Worm (Caenorhabditis elegans) whole organism, L4 larva: ENCODE measurements around the gene sfxn-1.2.

Experiments
- F10B5.3 ChIP-seq: sonication (generic microtip); optimal IDR thresholded peaks from 2 replicates; lab custom pipeline; 2016; ENCODE audit warnings: mild to moderate bottlenecking, missing genetic modification characterization, missing compliant biosample characterization
- R02D3.7 ChIP-seq: fragments of 150-350 bp; sonication (generic microtip); optimal IDR thresholded peaks from 3 replicates; lab custom pipeline; 2014; ENCODE audit warnings: missing biosample characterization, missing genetic modification characterization
- T20F7.1 ChIP-seq: fragments of 200-800 bp; sonication (Bioruptor generic); optimal IDR thresholded peaks from 2 replicates; lab custom pipeline; 2018; ENCODE audit warnings: mild to moderate bottlenecking, missing genetic modification characterization, missing compliant biosample characterization
- aha-1 ChIP-seq: fragments of 150-350 bp; peaks from one replicate; lab custom pipeline; 2014; ENCODE audit warnings: missing biosample characterization, missing genetic modification characterization
- arid-1 ChIP-seq: fragments of 200-800 bp; sonication (Bioruptor generic); conservative IDR thresholded peaks from 2 replicates; pipeline ENCODE4 v1.3.6; 2022; ENCODE audit warnings: missing genetic modification reagents, missing genetic modification characterization, missing compliant biosample characterization
- ceh-20 ChIP-seq: fragments of 200-800 bp; sonication (Bioruptor generic); IDR thresholded peaks from 2 replicates; pipeline ENCODE4 v1.3.6; 2022; ENCODE audit warnings: missing genetic modification reagents, missing genetic modification characterization, missing compliant biosample characterization
- ceh-28 ChIP-seq: fragments of 150-350 bp; optimal IDR thresholded peaks from 2 replicates; lab custom pipeline; 2014; ENCODE audit warnings: missing biosample characterization, missing genetic modification reagents, missing genetic modification characterization
- ces-1 ChIP-seq: fragments of 150-350 bp; sonication (generic microtip); optimal IDR thresholded peaks from 4 replicates; lab custom pipeline; 2014; ENCODE audit warnings: missing biosample characterization, missing genetic modification reagents, missing genetic modification characterization
- daf-12 ChIP-seq: fragments of 150-350 bp; optimal IDR thresholded peaks from 2 replicates; lab custom pipeline; 2014; ENCODE audit warnings: missing biosample characterization, missing genetic modification reagents, missing genetic modification characterization
- daf-19 ChIP-seq: fragments of 200-800 bp; sonication (Bioruptor generic); conservative IDR thresholded peaks from 2 replicates; pipeline ENCODE4 v1.3.6; 2022; ENCODE audit warnings: missing genetic modification characterization, missing compliant biosample characterization
- dmd-8 ChIP-seq: fragments of 200-800 bp; sonication (Bioruptor generic); IDR thresholded peaks from 2 replicates; pipeline ENCODE4 v1.3.6; 2022; ENCODE audit warnings: missing genetic modification characterization, missing compliant biosample characterization
- dmd-9 ChIP-seq: fragments of 200-800 bp; sonication (Bioruptor generic); IDR thresholded peaks from 2 replicates; pipeline ENCODE4 v1.3.6; 2022; ENCODE audit warnings: missing genetic modification reagents, missing genetic modification characterization, missing compliant biosample characterization
- dpl-1 ChIP-seq: fragments of 150-350 bp; optimal IDR thresholded peaks from 2 replicates; lab custom pipeline; 2014; ENCODE audit warnings: missing biosample characterization, missing genetic modification reagents, missing genetic modification characterization
- fos-1 ChIP-seq: fragments of 150-350 bp; optimal IDR thresholded peaks from 2 replicates; lab custom pipeline; 2014; ENCODE audit warnings: missing biosample characterization, missing genetic modification characterization
- gei-8 ChIP-seq: fragments of 200-800 bp; sonication (Bioruptor generic); optimal IDR thresholded peaks from 2 replicates; lab custom pipeline; 2018; ENCODE audit warnings: mild to moderate bottlenecking, missing genetic modification characterization, missing compliant biosample characterization
- hlh-11 ChIP-seq: fragments of 200-800 bp; sonication (Bioruptor generic); optimal IDR thresholded peaks from 2 replicates; lab custom pipeline; 2018; ENCODE audit warnings: mild to moderate bottlenecking, missing genetic modification characterization, missing compliant biosample characterization
- lim-7 ChIP-seq: fragments of 200-800 bp; sonication (Bioruptor generic); IDR thresholded peaks from 2 replicates; pipeline ENCODE4 v1.3.6; 2022; ENCODE audit warnings: missing genetic modification characterization, missing compliant biosample characterization
- lin-13 ChIP-seq: fragments of 150-350 bp; optimal IDR thresholded peaks from 2 replicates; lab custom pipeline; 2014; ENCODE audit warnings: missing biosample characterization, missing genetic modification reagents, missing genetic modification characterization
- mdl-1 ChIP-seq, 2 experiments: fragments of 150-350 bp in 1 of 2; sonication (generic microtip) in 1 of 2; optimal IDR thresholded peaks; 2 replicates each; lab custom pipeline; 2014 to 2017; ENCODE audit warnings: missing biosample characterization in 2 of 2, missing genetic modification characterization in 2 of 2
- mdt-29 ChIP-seq: fragments of 200-800 bp; sonication (Bioruptor generic); IDR thresholded peaks from 2 replicates; pipeline ENCODE4 v1.3.6; 2022; ENCODE audit warnings: missing genetic modification reagents, missing genetic modification characterization, missing compliant biosample characterization
- mep-1 ChIP-seq: fragments of 150-350 bp; sonication (generic microtip); optimal IDR thresholded peaks from 3 replicates; lab custom pipeline; 2014; ENCODE audit warnings: missing biosample characterization, missing genetic modification characterization
- mes-2 ChIP-seq: sonication (generic microtip); optimal IDR thresholded peaks from 2 replicates; lab custom pipeline; 2016; ENCODE audit warnings: missing genotype, mild to moderate bottlenecking, missing genetic modification characterization, missing compliant biosample characterization; ENCODE audit not compliant: poor library complexity, severe bottlenecking
- mxl-3 ChIP-seq: fragments of 200-800 bp; sonication (Bioruptor generic); optimal IDR thresholded peaks from 2 replicates; lab custom pipeline; 2018; ENCODE audit warnings: mild to moderate bottlenecking, missing genetic modification characterization, missing compliant biosample characterization
- nhr-10 ChIP-seq: fragments of 150-350 bp; optimal IDR thresholded peaks from 2 replicates; lab custom pipeline; 2014; ENCODE audit warnings: missing biosample characterization, missing genetic modification characterization
- nhr-11 ChIP-seq: fragments of 150-350 bp; optimal IDR thresholded peaks from 2 replicates; lab custom pipeline; 2014; ENCODE audit warnings: missing biosample characterization, missing genetic modification characterization
- nhr-28 ChIP-seq: fragments of 150-350 bp; optimal IDR thresholded peaks from 2 replicates; lab custom pipeline; 2014; ENCODE audit warnings: missing biosample characterization, missing genetic modification characterization
- nhr-42 ChIP-seq: fragments of 200-800 bp; sonication (Bioruptor generic); IDR thresholded peaks from 2 replicates; pipeline ENCODE4 v1.3.6; 2022; ENCODE audit warnings: missing genetic modification characterization, missing compliant biosample characterization
- nhr-77 ChIP-seq: fragments of 150-350 bp; optimal IDR thresholded peaks from 2 replicates; lab custom pipeline; 2014; ENCODE audit warnings: missing biosample characterization, missing genetic modification characterization
- set-16 ChIP-seq: fragments of 200-800 bp; sonication (Bioruptor generic); IDR thresholded peaks from 2 replicates; pipeline ENCODE4 v1.3.6; 2022; ENCODE audit warnings: missing genetic modification reagents, missing genetic modification characterization, missing compliant biosample characterization
- snpc-1.2 ChIP-seq: fragments of 200-800 bp; sonication (Bioruptor generic); IDR thresholded peaks from 2 replicates; pipeline ENCODE4 v1.3.6; 2022; ENCODE audit warnings: missing genetic modification reagents, missing genetic modification characterization, missing compliant biosample characterization
- unc-62 ChIP-seq, 3 experiments: fragments of 150-350 bp in 1 of 3; sonication (generic microtip); optimal IDR thresholded peaks in 2 of 3; peaks in 1 of 3; 1 replicate in 1 of 3; 2 replicates in 2 of 3; lab custom pipeline; 2014 to 2017; ENCODE audit warnings: missing biosample characterization in 3 of 3, missing genetic modification characterization in 3 of 3, missing genetic modification reagents in 3 of 3, missing genotype in 1 of 3
- zfp-2 ChIP-seq: sonication (generic microtip); optimal IDR thresholded peaks from 2 replicates; lab custom pipeline; 2016; ENCODE audit warnings: mild to moderate bottlenecking, missing genetic modification characterization, missing compliant biosample characterization
- ztf-7 ChIP-seq: fragments of 150-350 bp; optimal IDR thresholded peaks from 2 replicates; lab custom pipeline; 2014; ENCODE audit warnings: missing biosample characterization, missing genetic modification characterization

Gene sfxn-1.2

DNA sequence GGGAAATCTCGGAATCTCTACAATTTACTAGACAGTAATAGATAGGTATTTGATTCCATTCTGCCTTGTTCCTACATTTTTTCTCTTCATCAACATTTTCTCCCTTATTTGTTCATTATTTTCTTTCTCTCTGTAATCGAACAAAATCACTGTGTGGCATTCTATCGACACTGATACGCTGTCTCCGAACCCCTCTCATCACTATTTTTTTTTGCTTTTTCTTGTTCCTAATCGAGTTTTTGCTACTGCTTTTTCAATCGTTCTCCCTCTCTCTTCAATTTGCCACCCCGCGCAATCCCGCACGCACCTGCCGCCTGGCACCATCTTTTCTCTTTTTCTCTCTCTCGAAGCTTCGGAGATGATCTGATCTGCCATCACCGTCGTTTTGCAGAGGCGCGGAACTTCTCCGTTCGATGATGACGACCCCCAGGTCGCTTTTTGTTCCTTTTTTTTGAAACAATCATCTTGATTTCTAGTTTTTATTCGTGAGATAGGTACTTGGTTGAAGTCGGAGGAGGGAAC lies 14.5 kb downstream of the sfxn-1.2 start:
- TF ChIP-seq mes-2 (tag; lab: Kevin White, UChicago) (peak; percentile 24), ztf-7 (tag; lab: Kevin White, UChicago) (no peak), dmd-8 (GFP tag; lab: Robert Waterston, UW) (0 out of 2 replicates have a peak, but pooled peaks have one; percentile 12), mxl-3 (peak; percentile 22), lim-7 (no peak), nhr-10 (tag; lab: Kevin White, UChicago) (peak; percentile 43), aha-1 (tag; lab: Kevin White, UChicago) (peak; percentile 84), hlh-11 (tag; lab: Kevin White, UChicago) (peak; percentile 9), nhr-28 (tag; lab: Kevin White, UChicago) (peak; percentile 11), unc-62 (GFP tag; optimal IDR thresholded peaks at IDR 0.05 in 1 of 2; lab: Kevin White, UChicago) (peak in 1 of 2 experiments; percentile 94), unc-62 (tag; optimal IDR thresholded peaks at IDR 0.05; lab: Kevin White, UChicago) (no peak), mep-1 (tag; lab: Kevin White, UChicago) (peak; percentile 24), mdl-1 (tag; optimal IDR thresholded peaks at IDR 0.05; lab: Kevin White, UChicago) (peak in 1 of 2 experiments; percentile 41), zfp-2 (tag; lab: Kevin White, UChicago) (no peak), lin-13 (GFP tag; lab: Kevin White, UChicago) (no peak), ceh-28 (tag; lab: Kevin White, UChicago) (no peak), dmd-9 (GFP tag; lab: Robert Waterston, UW) (no peak), set-16 (GFP tag; lab: Robert Waterston, UW) (peak; percentile 48; the same call in 1 of the 2 replicates)

DNA sequence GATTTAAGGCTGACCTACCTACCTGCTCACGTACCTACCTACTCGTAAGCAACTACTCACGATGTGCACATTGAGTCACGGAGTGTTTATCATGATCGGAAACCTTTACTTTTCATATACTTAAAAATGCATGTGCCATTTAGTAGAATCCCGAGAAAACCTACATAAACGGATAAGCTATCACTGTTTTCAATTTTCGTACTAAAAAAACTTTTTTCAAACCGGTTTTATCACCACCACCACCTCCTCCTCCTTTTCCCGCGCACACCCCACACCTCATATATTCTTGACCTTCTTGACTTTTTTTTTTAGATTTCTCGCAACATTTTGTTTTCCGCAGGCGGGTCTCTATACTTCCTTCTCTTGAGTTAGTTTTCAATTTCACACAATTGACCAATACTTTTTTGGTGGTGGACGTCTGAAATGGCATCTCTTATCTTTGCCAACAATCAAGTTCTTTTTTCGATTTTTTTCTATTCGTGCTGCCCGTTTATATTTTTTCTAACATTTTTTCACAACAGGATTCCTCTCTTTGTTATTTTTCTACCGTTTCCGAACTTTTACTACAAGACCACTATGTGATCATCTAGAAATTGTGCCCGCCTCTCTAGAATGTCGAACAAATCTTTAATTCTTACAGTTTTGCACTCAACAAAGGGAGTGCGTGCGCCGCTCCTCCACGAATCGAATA lies 16.9 kb downstream of the sfxn-1.2 start, which contains the start of gene srap-1:
srap-1 (plus strand) TSS at position 641 of the 691 bp plus-strand sequence.
- TF ChIP-seq mdt-29 (GFP tag; lab: Robert Waterston, UW) (no peak), gei-8 (GFP tag; lab: Kevin White, UChicago) (no peak), dpl-1 (GFP tag; lab: Kevin White, UChicago) (no peak), nhr-42 (GFP tag; lab: Robert Waterston, UW) (no peak), arid-1 (GFP tag; lab: Robert Waterston, UW) (no peak), unc-62 (GFP tag; optimal IDR thresholded peaks at IDR 0.05 in 1 of 2; lab: Kevin White, UChicago) (peak in 1 of 2 experiments; percentile 50), unc-62 (tag; optimal IDR thresholded peaks at IDR 0.05; lab: Kevin White, UChicago) (no peak)

DNA sequence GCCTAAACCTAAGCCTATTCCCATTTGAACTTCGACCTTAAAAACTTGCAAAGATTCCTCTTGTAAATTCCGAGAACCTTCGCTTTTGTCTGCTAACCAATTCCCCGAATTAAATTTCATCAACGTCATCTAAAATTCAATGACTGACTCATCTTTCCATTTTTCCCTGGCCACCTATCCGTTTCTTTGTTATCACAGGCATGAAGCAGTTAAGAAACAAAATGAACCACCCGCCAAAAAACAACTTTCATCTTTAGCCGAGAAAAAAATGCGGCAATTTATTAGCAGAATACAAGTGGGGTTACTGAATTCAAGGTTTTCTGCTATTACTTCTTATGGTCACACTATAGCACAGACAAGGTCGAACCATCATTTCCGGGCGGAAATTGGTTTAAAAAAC lies 18.9 kb downstream of the sfxn-1.2 start:
- TF ChIP-seq snpc-1.2 (GFP tag; lab: Robert Waterston, UW) = no peak
- no peak for TF ChIP-seq ces-1 (GFP tag; lab: Kevin White, UChicago)
- no peak for TF ChIP-seq ceh-28 (tag; lab: Kevin White, UChicago)
- TF ChIP-seq nhr-28 (tag; lab: Kevin White, UChicago) = no peak
- TF ChIP-seq T20F7.1 (GFP tag; lab: Kevin White, UChicago) = no peak
- no peak for TF ChIP-seq fos-1
- no peak for TF ChIP-seq daf-12
- no peak for TF ChIP-seq nhr-77 (tag; lab: Kevin White, UChicago)
- TF ChIP-seq F10B5.3 (tag; lab: Kevin White, UChicago) = no peak
- TF ChIP-seq R02D3.7 (tag; lab: Kevin White, UChicago) = no peak

DNA sequence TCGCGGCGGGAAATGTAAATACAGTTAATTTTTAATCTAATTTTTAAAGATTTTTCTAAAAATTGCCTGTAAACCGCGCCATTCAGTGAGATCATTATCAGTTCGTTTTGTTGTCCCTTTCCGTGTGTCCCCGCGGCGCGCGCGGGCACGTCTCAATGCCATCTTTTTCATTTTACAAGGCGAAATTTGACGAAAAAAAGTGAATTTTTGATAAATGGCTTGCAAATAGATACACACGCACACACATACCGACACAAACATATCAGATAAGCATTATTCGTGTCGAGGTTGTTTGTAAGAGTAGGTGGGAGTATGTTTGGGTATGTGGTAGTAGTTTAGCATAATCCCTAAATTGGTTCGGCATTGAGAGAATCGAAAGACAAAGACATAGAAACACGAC lies 20.0 kb downstream of the sfxn-1.2 start:
- TF ChIP-seq nhr-11 (tag; lab: Kevin White, UChicago) (no peak), ceh-20 (no peak), nhr-28 (tag; lab: Kevin White, UChicago) (peak; percentile 46), daf-19 (GFP tag; lab: Robert Waterston, UW) (no peak)
- TF ChIP-seq, all 104 proteins: peak for 1
